Fruit fly (Drosophila melanogaster) whole organism, embryonic: ENCODE data around the gene Taf10.

ENCODE experiments used
- fd102C ChIP-seq: fragments of 200-800 bp; sonication (Bioruptor generic); optimal IDR thresholded peaks from 2 replicates; lab custom pipeline; 2018; ENCODE audit warnings: missing biosample characterization, mild to moderate bottlenecking, missing genetic modification characterization, moderate library complexity
- nmo ChIP-seq: fragments of 200-800 bp; sonication (Bioruptor generic); optimal IDR thresholded peaks from 2 replicates; lab custom pipeline; 2018; ENCODE audit warnings: missing biosample characterization, mild to moderate bottlenecking, missing genetic modification characterization, moderate library complexity
- twi ChIP-seq: fragments of 200-800 bp; optimal IDR thresholded peaks from 2 replicates; lab custom pipeline; 2019; ENCODE audit warnings: missing biosample characterization, mild to moderate bottlenecking, missing genetic modification characterization, moderate library complexity

DNA sequence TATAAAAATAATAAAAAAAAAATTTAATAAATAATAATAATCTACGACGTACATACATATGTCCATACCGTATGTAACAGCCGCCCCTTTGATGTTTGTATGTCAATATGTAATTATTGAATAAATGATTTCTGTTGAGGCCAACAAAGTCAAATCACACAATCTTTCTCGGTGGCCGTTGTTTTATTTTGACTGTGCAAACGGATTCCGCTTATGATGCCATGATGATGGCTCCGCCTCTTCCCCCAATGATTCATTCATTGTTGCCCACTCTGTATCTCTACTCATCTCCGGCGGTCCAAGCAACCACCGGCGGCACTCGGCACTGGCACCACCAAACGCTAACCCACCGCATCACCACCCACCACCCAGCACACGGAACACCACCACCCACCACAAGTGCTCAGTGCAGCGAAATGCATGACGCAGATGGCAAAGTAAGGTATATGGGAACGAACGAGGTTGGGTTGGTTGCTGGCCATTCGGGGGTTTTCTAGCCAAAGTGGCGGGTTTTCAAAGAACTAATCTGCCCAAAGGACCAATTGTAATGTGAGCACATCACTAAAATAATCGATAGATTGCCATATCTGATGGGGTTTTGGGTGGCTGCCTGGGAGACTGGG, 18.4 kb upstream of the Taf10 start:
- TF ChIP-seq fd102C (GFP tag; lab: Kevin White, UChicago) (no peak), twi (tag; lab: Kevin White, UChicago) (no peak), nmo (no peak)
